Worm (Caenorhabditis elegans) whole organism, young adult: ENCODE data around the gene daf-36.
A peak's percentile ranks its signal among the peaks of the same experiment; 100 is the strongest.

ENCODE experiments used
- B0035.1 ChIP-seq: sonication (generic microtip); optimal IDR thresholded peaks from 2 replicates; lab custom pipeline; 2016; ENCODE audit warnings: missing genetic modification characterization, mild to moderate bottlenecking, missing compliant biosample characterization, missing genotype, missing genetic modification reagents
- B0336.3 ChIP-seq: fragments of 200-800 bp; sonication (Bioruptor generic); IDR thresholded peaks from 2 replicates; pipeline ENCODE4 v1.3.6; 2022; ENCODE audit warnings: missing genetic modification characterization, missing compliant biosample characterization
- D2030.7 ChIP-seq: fragments of 200-800 bp; sonication (Bioruptor generic); IDR thresholded peaks from 2 replicates; pipeline ENCODE4 v1.3.6; 2022; ENCODE audit warnings: missing genetic modification reagents, missing genetic modification characterization, missing compliant biosample characterization
- F22D6.2 ChIP-seq: sonication (generic microtip); optimal IDR thresholded peaks from 2 replicates; lab custom pipeline; 2016; ENCODE audit warnings: mild to moderate bottlenecking, missing genetic modification characterization, missing compliant biosample characterization
- F33H1.4 ChIP-seq: fragments of 200-800 bp; sonication (Bioruptor generic); IDR thresholded peaks from 2 replicates; pipeline ENCODE4 v1.3.6; 2022; ENCODE audit warnings: missing genetic modification reagents, missing genetic modification characterization, missing compliant biosample characterization
- F49E8.2 ChIP-seq: sonication (generic microtip); optimal IDR thresholded peaks from 3 replicates; lab custom pipeline; 2017; ENCODE audit warnings: missing genetic modification characterization, mild to moderate bottlenecking, missing compliant biosample characterization, antibody characterized with exemption, moderate library complexity; ENCODE audit not compliant: insufficient read depth
- F52B5.7 ChIP-seq: sonication (generic microtip); optimal IDR thresholded peaks from 2 replicates; lab custom pipeline; 2016; ENCODE audit warnings: mild to moderate bottlenecking, missing genetic modification characterization, missing compliant biosample characterization
- F57A8.1 ChIP-seq: fragments of 200-800 bp; sonication (Bioruptor generic); optimal IDR thresholded peaks from 2 replicates; lab custom pipeline; 2018; ENCODE audit warnings: mild to moderate bottlenecking, missing genetic modification characterization, moderate library complexity, missing compliant biosample characterization
- K12H6.12 ChIP-seq: fragments of 200-800 bp; sonication (Bioruptor generic); optimal IDR thresholded peaks from 2 replicates; lab custom pipeline; 2018; ENCODE audit warnings: mild to moderate bottlenecking, missing genetic modification characterization, missing compliant biosample characterization
- Y53G8AR.9 ChIP-seq: fragments of 200-800 bp; sonication (Bioruptor generic); conservative IDR thresholded peaks from 2 replicates; pipeline ENCODE4 v1.3.6; 2022; ENCODE audit warnings: missing genetic modification reagents, missing genetic modification characterization, missing compliant biosample characterization
- Y95B8A.8 ChIP-seq: fragments of 200-800 bp; sonication (Bioruptor generic); IDR thresholded peaks from 2 replicates; pipeline ENCODE4 v1.3.6; 2022; ENCODE audit warnings: missing genetic modification reagents, missing genetic modification characterization, missing compliant biosample characterization
- bed-2 ChIP-seq: fragments of 200-800 bp; sonication (Bioruptor generic); IDR thresholded peaks from 2 replicates; pipeline ENCODE4 v1.3.6; 2022; ENCODE audit warnings: missing genetic modification reagents, missing genetic modification characterization, missing compliant biosample characterization
- cebp-1 ChIP-seq, 2 experiments: fragments of 200-800 bp in 1 of 2; sonication (Bioruptor generic) in 1 of 2; sonication (generic microtip) in 1 of 2; IDR thresholded peaks in 1 of 2; optimal IDR thresholded peaks in 1 of 2; 2 replicates each; pipeline versions ENCODE4 v1.3.6 to Lab custom; 2017 to 2022; ENCODE audit warnings: missing compliant biosample characterization in 2 of 2, missing genetic modification characterization in 2 of 2, mild to moderate bottlenecking in 1 of 2, missing genetic modification reagents in 1 of 2, moderate library complexity in 1 of 2
- ceh-100 ChIP-seq: fragments of 200-800 bp; sonication (Bioruptor generic); IDR thresholded peaks from 2 replicates; pipeline ENCODE4 v1.3.6; 2022; ENCODE audit warnings: missing genetic modification reagents, missing genetic modification characterization, missing compliant biosample characterization
- ceh-27 ChIP-seq: fragments of 200-800 bp; sonication (Bioruptor generic); optimal IDR thresholded peaks from 2 replicates; lab custom pipeline; 2018; ENCODE audit warnings: mild to moderate bottlenecking, missing genetic modification characterization, moderate library complexity, missing compliant biosample characterization
- dox-1 ChIP-seq: fragments of 200-800 bp; sonication (Bioruptor generic); IDR thresholded peaks from 2 replicates; pipeline ENCODE4 v1.3.6; 2022; ENCODE audit warnings: missing genetic modification reagents, missing genetic modification characterization, missing compliant biosample characterization
- dpl-1 ChIP-seq: fragments of 150-350 bp; optimal IDR thresholded peaks from 2 replicates; lab custom pipeline; 2014; ENCODE audit warnings: missing biosample characterization, missing genetic modification reagents, missing genetic modification characterization
- ekl-4 ChIP-seq: fragments of 200-800 bp; sonication (Bioruptor generic); IDR thresholded peaks from 2 replicates; pipeline ENCODE4 v1.3.6; 2022; ENCODE audit warnings: missing genetic modification reagents, missing genetic modification characterization, missing compliant biosample characterization
- fkh-3 ChIP-seq: sonication (generic microtip); optimal IDR thresholded peaks from 2 replicates; lab custom pipeline; 2016; ENCODE audit warnings: mild to moderate bottlenecking, missing genetic modification characterization, missing compliant biosample characterization
- him-1 ChIP-seq: sonication (generic microtip); optimal IDR thresholded peaks from 2 replicates; lab custom pipeline; 2016; ENCODE audit warnings: missing genotype, missing genetic modification reagents, missing genetic modification characterization, missing compliant biosample characterization
- hmg-1.2 ChIP-seq: fragments of 200-800 bp; sonication (Bioruptor generic); IDR thresholded peaks from 2 replicates; pipeline ENCODE4 v1.3.6; 2022; ENCODE audit warnings: missing genetic modification reagents, missing genetic modification characterization, missing compliant biosample characterization
- hrde-1 ChIP-seq: sonication (generic microtip); optimal IDR thresholded peaks from 2 replicates; lab custom pipeline; 2016; ENCODE audit warnings: missing genetic modification characterization, mild to moderate bottlenecking, missing compliant biosample characterization, moderate library complexity, missing genotype, missing genetic modification reagents, borderline replicate concordance
- hsf-1 ChIP-seq: fragments of 200-800 bp; sonication (Bioruptor generic); IDR thresholded peaks from 2 replicates; pipeline ENCODE4 v1.3.6; 2022; ENCODE audit warnings: missing genetic modification reagents, missing genetic modification characterization, missing compliant biosample characterization
- lin-26 ChIP-seq: fragments of 200-800 bp; sonication (Bioruptor generic); IDR thresholded peaks from 2 replicates; pipeline ENCODE4 v1.3.6; 2022; ENCODE audit warnings: missing genetic modification reagents, missing genetic modification characterization, missing compliant biosample characterization
- lin-35 ChIP-seq, 3 experiments: fragments of 150-350 bp in 2 of 3; sonication (generic microtip) in 1 of 3; optimal IDR thresholded peaks; 2 replicates each; lab custom pipeline; 2014 to 2018; ENCODE audit warnings: missing biosample characterization in 3 of 3, missing genetic modification characterization in 3 of 3, missing genetic modification reagents in 3 of 3
- lin-40 ChIP-seq: sonication (generic microtip); optimal IDR thresholded peaks from 2 replicates; lab custom pipeline; 2016; ENCODE audit warnings: missing genetic modification characterization, mild to moderate bottlenecking, missing compliant biosample characterization, missing genotype, missing genetic modification reagents
- lin-54 ChIP-seq: fragments of 200-800 bp; sonication (Bioruptor generic); optimal IDR thresholded peaks from 2 replicates; lab custom pipeline; 2018; ENCODE audit warnings: mild to moderate bottlenecking, missing genetic modification characterization, missing compliant biosample characterization
- lsl-1 ChIP-seq: fragments of 200-800 bp; sonication (Bioruptor generic); optimal IDR thresholded peaks from 2 replicates; lab custom pipeline; 2018; ENCODE audit warnings: mild to moderate bottlenecking, missing genetic modification characterization, moderate library complexity, missing compliant biosample characterization
- madf-10 ChIP-seq: sonication (generic microtip); optimal IDR thresholded peaks from 2 replicates; lab custom pipeline; 2016; ENCODE audit warnings: mild to moderate bottlenecking, missing genetic modification characterization, missing compliant biosample characterization
- madf-6 ChIP-seq: fragments of 200-800 bp; sonication (Bioruptor generic); IDR thresholded peaks from 2 replicates; pipeline ENCODE4 v1.3.6; 2022; ENCODE audit warnings: missing genetic modification reagents, missing genetic modification characterization, missing compliant biosample characterization
- mcd-1 ChIP-seq: fragments of 200-800 bp; sonication (Bioruptor generic); IDR thresholded peaks from 2 replicates; pipeline ENCODE4 v1.3.6; 2022; ENCODE audit warnings: missing genetic modification reagents, missing genetic modification characterization, missing compliant biosample characterization
- mes-4 ChIP-seq: sonication (generic microtip); optimal IDR thresholded peaks from 2 replicates; lab custom pipeline; 2016; ENCODE audit warnings: missing genotype, missing genetic modification characterization, missing compliant biosample characterization
- nfya-2 ChIP-seq: fragments of 200-800 bp; sonication (Bioruptor generic); IDR thresholded peaks from 2 replicates; pipeline ENCODE4 v1.3.6; 2022; ENCODE audit warnings: missing genetic modification reagents, missing genetic modification characterization, missing compliant biosample characterization
- nhr-27 ChIP-seq: fragments of 200-800 bp; sonication (Bioruptor generic); optimal IDR thresholded peaks from 2 replicates; lab custom pipeline; 2018; ENCODE audit warnings: mild to moderate bottlenecking, missing genetic modification characterization, moderate library complexity, missing compliant biosample characterization
- pbrm-1 ChIP-seq: fragments of 200-800 bp; sonication (Bioruptor generic); IDR thresholded peaks from 2 replicates; pipeline ENCODE4 v1.3.6; 2022; ENCODE audit warnings: missing genetic modification reagents, missing genetic modification characterization, missing compliant biosample characterization
- sea-2 ChIP-seq: fragments of 200-800 bp; sonication (Bioruptor generic); IDR thresholded peaks from 2 replicates; pipeline ENCODE4 v1.3.6; 2022; ENCODE audit warnings: missing genetic modification characterization, missing compliant biosample characterization
- snpc-3.4 ChIP-seq: sonication (generic microtip); optimal IDR thresholded peaks from 2 replicates; lab custom pipeline; 2017; ENCODE audit warnings: missing genetic modification characterization, mild to moderate bottlenecking, missing compliant biosample characterization, antibody characterized with exemption, moderate library complexity, missing genotype, missing genetic modification reagents
- snpc-4 ChIP-seq, 5 experiments: fragments of 150-350 bp in 1 of 5; sonication (generic microtip) in 4 of 5; optimal IDR thresholded peaks; 2 replicates each; lab custom pipeline; 2014 to 2018; ENCODE audit warnings: missing genetic modification characterization in 5 of 5, missing biosample characterization in 3 of 5, antibody characterized with exemption in 2 of 5, mild to moderate bottlenecking in 2 of 5, missing compliant biosample characterization in 2 of 5, missing genotype in 2 of 5, moderate library complexity in 2 of 5, missing genetic modification reagents in 1 of 5
- tbp1 ChIP-seq: fragments of 200-800 bp; sonication (Bioruptor generic); optimal IDR thresholded peaks from 2 replicates; lab custom pipeline; 2018; ENCODE audit warnings: mild to moderate bottlenecking, missing genetic modification characterization, missing compliant biosample characterization
- unc-130 ChIP-seq: sonication (generic microtip); optimal IDR thresholded peaks from 2 replicates; lab custom pipeline; 2016; ENCODE audit warnings: missing genetic modification reagents, missing genetic modification characterization, missing compliant biosample characterization
- ztf-18 ChIP-seq: sonication (generic microtip); optimal IDR thresholded peaks from 2 replicates; lab custom pipeline; 2016; ENCODE audit warnings: missing genotype, mild to moderate bottlenecking, missing genetic modification characterization, missing compliant biosample characterization
- ztf-25 ChIP-seq: fragments of 200-800 bp; sonication (Bioruptor generic); IDR thresholded peaks from 2 replicates; pipeline ENCODE4 v1.3.6; 2022; ENCODE audit warnings: missing genetic modification reagents, missing genetic modification characterization, missing compliant biosample characterization

daf-36 gene

DNA sequence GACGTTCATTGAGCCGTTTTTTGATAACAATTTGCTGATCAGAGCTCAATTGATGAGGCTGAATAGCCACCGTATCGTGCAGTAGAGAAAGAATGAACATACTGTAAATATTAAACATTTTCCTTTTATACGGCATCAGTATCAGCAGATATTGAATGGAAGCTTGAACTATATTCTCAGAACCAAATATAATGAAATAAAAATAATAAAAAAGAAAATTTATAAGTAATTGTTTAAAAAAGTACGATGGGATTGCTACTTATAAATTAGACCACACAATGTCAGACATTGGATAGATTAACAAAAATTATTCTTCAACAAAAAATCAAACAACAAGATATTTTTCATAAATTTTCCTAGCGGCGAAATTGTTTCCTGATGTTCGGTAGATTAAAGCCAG is 19.0 kb downstream of the daf-36 start, which contains the start of gene rpc-25:
Gene rpc-25, minus strand, starts transcription at position 101 of the 400 bp plus-strand sequence.
- TF ChIP-seq hrde-1, result peak; percentile 19
- TF ChIP-seq ceh-27 (GFP tag; lab: Kevin White, UChicago), result no peak
- 0 out of 2 replicates have a peak, but pooled peaks have one; percentile 24 for TF ChIP-seq madf-6 (GFP tag; lab: Robert Waterston, UW)
- no peak for TF ChIP-seq mes-4 (tag; lab: Kevin White, UChicago)

ce11 chrV:10205483-10205882 is 20.0 kb downstream of the daf-36 start, which contains the start of gene ZK856.16:
ZK856.16 (minus strand) TSS chrV:10205583.
- TF ChIP-seq ceh-100 (GFP tag; lab: Robert Waterston, UW), result no peak
- no peak for TF ChIP-seq fkh-3 (tag; lab: Kevin White, UChicago)
- TF ChIP-seq Y95B8A.8, result no peak
- TF ChIP-seq mes-4 (tag; lab: Kevin White, UChicago), result no peak
- TF ChIP-seq bed-2, result no peak
- no peak for TF ChIP-seq K12H6.12 (tag; lab: Kevin White, UChicago)
- no peak for TF ChIP-seq B0035.1 (tag; lab: Kevin White, UChicago)
- TF ChIP-seq ztf-18 (tag; lab: Kevin White, UChicago), result no peak
- TF ChIP-seq sea-2 (GFP tag; lab: Robert Waterston, UW), result no peak
- TF ChIP-seq hmg-1.2 (GFP tag; lab: Robert Waterston, UW), result no peak

DNA sequence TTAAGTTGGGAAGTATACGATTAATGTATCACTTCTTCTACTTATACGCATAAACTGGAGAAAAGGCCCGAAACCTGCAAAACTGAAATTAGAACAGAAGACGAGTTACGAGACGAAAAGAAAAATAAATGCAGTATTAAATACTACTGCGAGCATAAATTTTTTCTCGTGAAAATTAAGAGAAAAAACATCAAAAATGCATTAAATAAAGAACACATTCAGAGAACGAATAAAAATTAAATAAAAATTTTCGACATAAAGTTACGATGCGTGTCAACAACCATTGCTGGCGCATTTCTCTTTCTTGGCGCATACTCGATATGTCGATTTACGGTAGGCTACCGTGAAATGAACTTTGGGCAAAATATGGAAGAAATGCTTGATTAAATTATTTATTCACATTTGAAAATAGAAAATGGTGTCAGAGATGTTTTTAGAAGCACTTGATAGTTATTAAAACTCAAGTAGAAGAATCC is 20.6 kb downstream of the daf-36 start, which contains the start of the genes ZK856.19 and ZK856.11:
Gene ZK856.19, minus strand, starts transcription at position 51 of the 476 bp plus-strand sequence.
Gene ZK856.11, minus strand, starts transcription at position 76 of the 476 bp plus-strand sequence.
- TF ChIP-seq ekl-4 (GFP tag; lab: Robert Waterston, UW) (no peak), ceh-27 (GFP tag; lab: Kevin White, UChicago) (peak; percentile 14), nfya-2 (no peak), D2030.7 (GFP tag; lab: Robert Waterston, UW) (peak; percentile 17; the same call in 1 of the 2 replicates), him-1 (tag; lab: Kevin White, UChicago) (no peak), F22D6.2 (tag; lab: Kevin White, UChicago) (no peak), ztf-18 (tag; lab: Kevin White, UChicago) (peak; percentile 93), Y53G8AR.9 (GFP tag; lab: Robert Waterston, UW) (0 out of 2 replicates have a peak, but pooled peaks have one; percentile 65), F33H1.4 (GFP tag; lab: Robert Waterston, UW) (no peak), tbp1 (GFP tag; lab: Kevin White, UChicago) (peak; percentile 44), F52B5.7 (no peak), lin-54 (GFP tag; lab: Kevin White, UChicago) (peak; percentile 58), madf-10 (peak; percentile 29), ztf-25 (GFP tag; lab: Robert Waterston, UW) (no peak), dox-1 (GFP tag; lab: Robert Waterston, UW) (peak; percentile 24; the same call in 1 of the 2 replicates), pbrm-1 (GFP tag; lab: Robert Waterston, UW) (0 out of 2 replicates have a peak, but pooled peaks have one; percentile 20), madf-6 (GFP tag; lab: Robert Waterston, UW) (peak; percentile 24; the same call in 1 of the 2 replicates), unc-130 (GFP tag; lab: Kevin White, UChicago) (peak; percentile 5), snpc-4 (GFP tag; optimal IDR thresholded peaks at IDR 0.05; lab: Kevin White, UChicago) (no peak), snpc-4 (tag; optimal IDR thresholded peaks at IDR 0.05; lab: Kevin White, UChicago) (peak in 2 of 4 experiments; percentile 35 to 49), nhr-27 (tag; lab: Kevin White, UChicago) (no peak), mcd-1 (GFP tag; lab: Robert Waterston, UW) (peak; percentile 39; the same call in 1 of the 2 replicates), B0336.3 (0 out of 2 replicates have a peak, but pooled peaks have one; percentile 49), cebp-1 (GFP tag; IDR thresholded peaks at IDR 0.05; lab: Robert Waterston, UW) (no peak), cebp-1 (tag; optimal IDR thresholded peaks at IDR 0.05; lab: Kevin White, UChicago) (peak; percentile 54), lsl-1 (GFP tag; lab: Kevin White, UChicago) (peak; percentile 31), F57A8.1 (GFP tag; lab: Kevin White, UChicago) (no peak), lin-26 (GFP tag; lab: Robert Waterston, UW) (no peak), lin-35 (GFP tag; optimal IDR thresholded peaks at IDR 0.05; lab: Kevin White, UChicago) (peak in 1 of 3 experiments; percentile 55), hsf-1 (0 out of 2 replicates have a peak, but pooled peaks have one; percentile 18), F49E8.2 (tag; lab: Kevin White, UChicago) (peak; percentile 41), dpl-1 (no peak), lin-40 (peak; percentile 61), snpc-3.4 (peak; percentile 41)
